Worm (Caenorhabditis elegans): ENCODE measurements around the gene E01B7.2.

E01B7.2 gene

DNA sequence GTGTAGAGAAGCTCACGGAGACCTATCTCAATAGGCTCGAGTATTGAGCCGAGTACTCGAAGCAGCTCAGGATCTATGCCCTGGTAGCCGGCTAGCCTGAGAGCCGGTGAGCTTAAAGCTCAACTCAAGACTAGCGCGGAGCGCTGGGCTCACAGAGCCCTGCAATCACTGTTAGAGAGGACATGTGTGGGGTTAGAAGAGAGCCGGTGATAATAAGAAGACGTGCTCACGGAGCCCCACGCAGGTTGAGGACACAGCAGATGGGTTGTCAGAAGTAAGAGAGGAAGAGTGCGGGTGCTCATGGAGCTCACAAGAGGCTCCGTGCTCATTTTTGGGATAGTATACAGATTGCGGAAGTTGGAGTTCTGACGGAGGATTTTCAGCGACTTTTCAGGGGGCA, 30.7 kb downstream of the E01B7.2 start:
- no peak for TF ChIP-seq nhr-28 (tag; optimal IDR thresholded peaks at IDR 0.05)
- TF ChIP-seq blmp-1 (tag; optimal IDR thresholded peaks at IDR 0.05), result no peak
- no peak for TF ChIP-seq elt-3 (tag; optimal IDR thresholded peaks at IDR 0.05)
- TF ChIP-seq snpc-4 (tag; optimal IDR thresholded peaks at IDR 0.05), result no peak
- TF ChIP-seq M03D4.4 (tag; optimal IDR thresholded peaks at IDR 0.05), result no peak
- TF ChIP-seq unc-62 (GFP tag; optimal IDR thresholded peaks at IDR 0.05), result no peak
- no peak for TF ChIP-seq nhr-12 (tag; optimal IDR thresholded peaks at IDR 0.05)
- TF ChIP-seq unc-39 (tag; optimal IDR thresholded peaks at IDR 0.05), result no peak
- TF ChIP-seq mep-1 (tag; optimal IDR thresholded peaks at IDR 0.05), result no peak
- TF ChIP-seq ztf-11 (tag; optimal IDR thresholded peaks at IDR 0.05), result no peak
- no peak for TF ChIP-seq lin-13 (tag; optimal IDR thresholded peaks at IDR 0.05)
- TF ChIP-seq sem-2 (GFP tag; optimal IDR thresholded peaks at IDR 0.05), result no peak
- TF ChIP-seq mab-5 (tag; optimal IDR thresholded peaks at IDR 0.05), result no peak
- no peak for TF ChIP-seq nhr-237 (tag; optimal IDR thresholded peaks at IDR 0.05)
- TF ChIP-seq pha-4 (tag; optimal IDR thresholded peaks at IDR 0.05), result no peak
- TF ChIP-seq nhr-76 (tag; optimal IDR thresholded peaks at IDR 0.05), result no peak
- TF ChIP-seq tbx-8 (GFP tag; optimal IDR thresholded peaks at IDR 0.05), result no peak
- TF ChIP-seq ham-2 (GFP tag; optimal IDR thresholded peaks at IDR 0.05), result no peak
- TF ChIP-seq sptf-1 (tag; optimal IDR thresholded peaks at IDR 0.05), result no peak

DNA sequence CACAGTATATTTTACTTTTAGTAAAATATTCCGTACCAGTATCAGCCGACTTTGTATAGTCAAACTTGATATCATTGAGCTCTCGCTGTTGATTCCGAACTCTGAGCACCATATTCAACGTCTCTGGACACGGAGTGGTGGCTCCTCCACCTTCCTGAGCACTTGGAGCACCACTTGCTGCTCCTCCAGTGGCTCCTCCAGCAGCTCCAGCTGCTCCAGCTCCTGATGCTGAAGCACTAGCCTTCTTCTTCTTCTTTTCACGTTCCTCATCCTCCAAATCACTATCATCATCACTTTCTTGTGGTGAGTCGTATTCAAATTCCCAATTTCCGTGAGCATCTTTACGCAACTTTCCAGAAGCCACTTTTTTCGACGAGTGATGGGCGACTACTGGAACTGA, 34.5 kb downstream of the E01B7.2 start:
- TF ChIP-seq nhr-2 (tag; optimal IDR thresholded peaks at IDR 0.05), result no peak
- TF ChIP-seq M03D4.4 (tag; optimal IDR thresholded peaks at IDR 0.05), result no peak
- no peak for TF ChIP-seq flh-1 (GFP tag; optimal IDR thresholded peaks at IDR 0.05)
- no peak for TF ChIP-seq mab-5 (tag; optimal IDR thresholded peaks at IDR 0.05)
- no peak for TF ChIP-seq unc-39 (tag; optimal IDR thresholded peaks at IDR 0.05)
- no peak for TF ChIP-seq cnd-1 (tag; optimal IDR thresholded peaks at IDR 0.05)
- no peak for TF ChIP-seq bed-3 (GFP tag; optimal IDR thresholded peaks at IDR 0.05)
- TF ChIP-seq sptf-1 (tag; optimal IDR thresholded peaks at IDR 0.05), result no peak
- TF ChIP-seq hlh-1 (tag; optimal IDR thresholded peaks at IDR 0.05), result no peak
- no peak for TF ChIP-seq blmp-1 (tag; optimal IDR thresholded peaks at IDR 0.05)
- no peak for TF ChIP-seq ceh-83 (GFP tag; optimal IDR thresholded peaks at IDR 0.05)
- no peak for TF ChIP-seq pha-4 (tag; optimal IDR thresholded peaks at IDR 0.05)

DNA sequence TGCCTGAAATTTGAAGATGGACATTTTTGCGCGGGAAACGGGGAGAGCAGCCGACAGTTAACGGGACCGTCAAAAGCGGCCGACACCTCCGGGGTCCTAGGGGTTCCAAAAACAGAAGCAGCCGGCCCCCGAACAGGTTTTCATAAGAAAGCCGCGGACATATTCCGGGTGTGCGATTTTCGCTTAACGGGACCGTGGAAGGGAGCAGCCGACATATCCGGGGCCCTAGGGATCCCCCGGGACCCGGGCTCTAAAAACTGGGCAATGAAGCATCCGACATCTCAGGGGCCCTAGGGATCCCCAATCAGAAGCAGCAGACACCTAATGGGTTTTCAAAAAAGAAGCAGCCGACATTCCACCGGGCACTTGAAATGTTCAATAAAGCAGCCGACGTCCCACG, 40.9 kb downstream of the E01B7.2 start:
- TF ChIP-seq ztf-11 (tag; optimal IDR thresholded peaks at IDR 0.05), result no peak
- no peak for TF ChIP-seq nhr-2 (tag; optimal IDR thresholded peaks at IDR 0.05)
- TF ChIP-seq sptf-1 (tag; optimal IDR thresholded peaks at IDR 0.05), result peak; percentile 23

DNA sequence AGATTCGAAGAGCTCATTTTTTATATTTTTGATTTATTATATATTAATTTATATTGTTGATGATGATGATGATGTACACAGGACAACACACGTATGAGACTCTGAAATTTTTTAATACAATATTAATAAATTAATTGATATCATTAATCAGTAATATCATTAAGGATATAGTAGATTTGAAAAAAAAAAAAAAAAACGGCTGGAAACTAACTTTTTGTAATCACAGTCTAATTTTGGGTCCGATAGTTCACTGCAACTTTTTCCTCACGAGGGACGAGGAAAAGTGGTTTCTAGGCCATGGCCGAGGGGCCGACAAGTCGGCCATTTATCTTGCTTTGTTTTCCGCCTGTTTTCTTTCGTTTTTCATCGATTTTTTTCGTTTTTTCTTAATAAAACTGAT, 45.2 kb downstream of the E01B7.2 start, which contains the start of gene gck-3:
TSS of gene gck-3 (minus strand) at position 101 of the 400 bp plus-strand sequence.
- TF ChIP-seq mls-2 (tag; optimal IDR thresholded peaks at IDR 0.05) (no peak), snpc-4 (tag; optimal IDR thresholded peaks at IDR 0.05) (no peak), lsy-2 (tag; optimal IDR thresholded peaks at IDR 0.05) (no peak), ceh-83 (GFP tag; optimal IDR thresholded peaks at IDR 0.05) (no peak), sem-2 (GFP tag; optimal IDR thresholded peaks at IDR 0.05) (no peak), nhr-28 (tag; optimal IDR thresholded peaks at IDR 0.05) (no peak), nhr-237 (tag; optimal IDR thresholded peaks at IDR 0.05) (no peak), mab-5 (tag; optimal IDR thresholded peaks at IDR 0.05) (no peak), ztf-11 (tag; optimal IDR thresholded peaks at IDR 0.05) (no peak), mep-1 (tag; optimal IDR thresholded peaks at IDR 0.05) (no peak), cnd-1 (tag; optimal IDR thresholded peaks at IDR 0.05) (no peak), elt-3 (tag; optimal IDR thresholded peaks at IDR 0.05) (no peak), lin-32 (GFP tag; optimal IDR thresholded peaks at IDR 0.05) (no peak), nhr-2 (tag; optimal IDR thresholded peaks at IDR 0.05) (no peak)
